Worm (Caenorhabditis elegans) whole organism, mixed stage, embryonic: ENCODE results near the gene lig-4.

Experiments used
- M03D4.4 ChIP-seq: sonication (generic microtip); optimal IDR thresholded peaks from 2 replicates; lab custom pipeline; 2017; ENCODE audit warnings: mild to moderate bottlenecking, missing genetic modification characterization, missing compliant biosample characterization
- bed-3 ChIP-seq: fragments of 200-800 bp; sonication (Bioruptor generic); optimal IDR thresholded peaks from 3 replicates; lab custom pipeline; 2018; ENCODE audit warnings: mild to moderate bottlenecking, missing genetic modification characterization, moderate library complexity, missing compliant biosample characterization
- blmp-1 ChIP-seq: fragments of 150-350 bp; optimal IDR thresholded peaks from 2 replicates; lab custom pipeline; 2014; ENCODE audit warnings: missing biosample characterization, missing genetic modification characterization
- ceh-39 ChIP-seq: fragments of 150-350 bp; optimal IDR thresholded peaks from 2 replicates; lab custom pipeline; 2014; ENCODE audit warnings: missing biosample characterization, missing genetic modification characterization
- ceh-43 ChIP-seq: fragments of 200-800 bp; sonication (Bioruptor generic); optimal IDR thresholded peaks from 2 replicates; lab custom pipeline; 2018; ENCODE audit warnings: mild to moderate bottlenecking, missing genetic modification characterization, moderate library complexity, missing compliant biosample characterization
- ceh-83 ChIP-seq: fragments of 200-800 bp; sonication (Bioruptor generic); optimal IDR thresholded peaks from 2 replicates; lab custom pipeline; 2018; ENCODE audit warnings: mild to moderate bottlenecking, missing genetic modification characterization, missing compliant biosample characterization
- ces-1 ChIP-seq: fragments of 150-350 bp; optimal IDR thresholded peaks from 2 replicates; lab custom pipeline; 2014; ENCODE audit warnings: missing biosample characterization, missing genetic modification reagents, missing genetic modification characterization
- cnd-1 ChIP-seq: fragments of 200-800 bp; sonication (Bioruptor generic); optimal IDR thresholded peaks from 2 replicates; lab custom pipeline; 2018; ENCODE audit warnings: mild to moderate bottlenecking, missing genetic modification characterization, missing compliant biosample characterization
- drap-1 ChIP-seq: fragments of 200-800 bp; sonication (Bioruptor generic); optimal IDR thresholded peaks from 3 replicates; lab custom pipeline; 2018; ENCODE audit warnings: mild to moderate bottlenecking, missing genetic modification characterization, missing compliant biosample characterization
- elt-1 ChIP-seq: sonication (generic microtip); optimal IDR thresholded peaks from 2 replicates; lab custom pipeline; 2017; ENCODE audit warnings: missing genetic modification characterization, mild to moderate bottlenecking, missing compliant biosample characterization, antibody characterized with exemption, moderate library complexity, borderline replicate concordance; ENCODE audit not compliant: insufficient read depth
- elt-3 ChIP-seq: fragments of 150-350 bp; optimal IDR thresholded peaks from 2 replicates; lab custom pipeline; 2014; ENCODE audit warnings: missing biosample characterization, missing genetic modification characterization
- flh-1 ChIP-seq: fragments of 200-800 bp; sonication (Bioruptor generic); optimal IDR thresholded peaks from 2 replicates; lab custom pipeline; 2018; ENCODE audit warnings: mild to moderate bottlenecking, missing genetic modification characterization, moderate library complexity, missing compliant biosample characterization
- ham-2 ChIP-seq: fragments of 200-800 bp; sonication (Bioruptor generic); optimal IDR thresholded peaks from 2 replicates; lab custom pipeline; 2018; ENCODE audit warnings: mild to moderate bottlenecking, missing genetic modification characterization, missing compliant biosample characterization
- hlh-1 ChIP-seq: fragments of 150-350 bp; optimal IDR thresholded peaks from 2 replicates; lab custom pipeline; 2014; ENCODE audit warnings: missing biosample characterization, missing genetic modification reagents, missing genetic modification characterization
- lin-13 ChIP-seq: fragments of 150-350 bp; optimal IDR thresholded peaks from 2 replicates; lab custom pipeline; 2014; ENCODE audit warnings: missing biosample characterization, missing genetic modification characterization
- lin-32 ChIP-seq: fragments of 200-800 bp; sonication (Bioruptor generic); optimal IDR thresholded peaks from 2 replicates; lab custom pipeline; 2018; ENCODE audit warnings: mild to moderate bottlenecking, missing genetic modification characterization, missing compliant biosample characterization
- lsy-2 ChIP-seq: fragments of 150-350 bp; optimal IDR thresholded peaks from 2 replicates; lab custom pipeline; 2014; ENCODE audit warnings: missing biosample characterization, missing genetic modification characterization
- mab-5 ChIP-seq: fragments of 150-350 bp; optimal IDR thresholded peaks from 2 replicates; lab custom pipeline; 2014; ENCODE audit warnings: missing biosample characterization, missing genetic modification characterization
- mep-1 ChIP-seq: fragments of 150-350 bp; optimal IDR thresholded peaks from 2 replicates; lab custom pipeline; 2017; ENCODE audit warnings: missing biosample characterization, missing genetic modification reagents, missing genetic modification characterization, inconsistent platforms
- mls-2 ChIP-seq: sonication (generic microtip); optimal IDR thresholded peaks from 2 replicates; lab custom pipeline; 2016; ENCODE audit warnings: mild to moderate bottlenecking, missing genetic modification characterization, moderate library complexity, missing compliant biosample characterization
- nhr-12 ChIP-seq: fragments of 150-350 bp; optimal IDR thresholded peaks from 2 replicates; lab custom pipeline; 2014; ENCODE audit warnings: missing biosample characterization, missing genetic modification characterization
- nhr-2 ChIP-seq: fragments of 150-350 bp; optimal IDR thresholded peaks from 2 replicates; lab custom pipeline; 2014; ENCODE audit warnings: missing biosample characterization, missing genetic modification characterization
- nhr-237 ChIP-seq: fragments of 150-350 bp; optimal IDR thresholded peaks from 2 replicates; lab custom pipeline; 2014; ENCODE audit warnings: missing biosample characterization, missing genetic modification characterization
- nhr-28 ChIP-seq: fragments of 150-350 bp; optimal IDR thresholded peaks from 2 replicates; lab custom pipeline; 2014; ENCODE audit warnings: missing biosample characterization, missing genetic modification characterization
- nhr-76 ChIP-seq: sonication (generic microtip); optimal IDR thresholded peaks from 2 replicates; lab custom pipeline; 2017; ENCODE audit warnings: missing biosample characterization, missing genetic modification characterization
- pha-4 ChIP-seq: fragments of 150-350 bp; optimal IDR thresholded peaks from 2 replicates; lab custom pipeline; 2018; ENCODE audit warnings: missing biosample characterization, missing genetic modification reagents, missing genetic modification characterization
- sem-2 ChIP-seq: fragments of 200-800 bp; sonication (Bioruptor generic); optimal IDR thresholded peaks from 2 replicates; lab custom pipeline; 2018; ENCODE audit warnings: mild to moderate bottlenecking, missing genetic modification characterization, missing compliant biosample characterization
- snpc-4 ChIP-seq: fragments of 150-350 bp; optimal IDR thresholded peaks from 2 replicates; lab custom pipeline; 2014; ENCODE audit warnings: missing biosample characterization, missing genetic modification characterization
- sptf-1 ChIP-seq: sonication (generic microtip); optimal IDR thresholded peaks from 2 replicates; lab custom pipeline; 2017; ENCODE audit warnings: mild to moderate bottlenecking, missing genetic modification characterization, moderate library complexity, missing compliant biosample characterization
- tbx-8 ChIP-seq: fragments of 200-800 bp; sonication (Bioruptor generic); optimal IDR thresholded peaks from 2 replicates; lab custom pipeline; 2018; ENCODE audit warnings: mild to moderate bottlenecking, missing genetic modification characterization, moderate library complexity, missing compliant biosample characterization
- unc-120 ChIP-seq: sonication (generic microtip); optimal IDR thresholded peaks from 2 replicates; lab custom pipeline; 2017; ENCODE audit warnings: missing genetic modification characterization, missing compliant biosample characterization; ENCODE audit not compliant: poor library complexity, severe bottlenecking
- unc-39 ChIP-seq: fragments of 150-350 bp; optimal IDR thresholded peaks from 2 replicates; lab custom pipeline; 2014; ENCODE audit warnings: missing biosample characterization, missing genetic modification characterization
- unc-62 ChIP-seq: fragments of 150-350 bp; optimal IDR thresholded peaks from 2 replicates; lab custom pipeline; 2014; ENCODE audit warnings: missing biosample characterization, missing genetic modification reagents, missing genetic modification characterization
- zip-8 ChIP-seq: fragments of 150-350 bp; optimal IDR thresholded peaks from 2 replicates; lab custom pipeline; 2014; ENCODE audit warnings: missing biosample characterization, missing genetic modification characterization
- ztf-11 ChIP-seq: fragments of 150-350 bp; optimal IDR thresholded peaks from 2 replicates; lab custom pipeline; 2014; ENCODE audit warnings: missing biosample characterization, missing genetic modification characterization

Gene lig-4

DNA sequence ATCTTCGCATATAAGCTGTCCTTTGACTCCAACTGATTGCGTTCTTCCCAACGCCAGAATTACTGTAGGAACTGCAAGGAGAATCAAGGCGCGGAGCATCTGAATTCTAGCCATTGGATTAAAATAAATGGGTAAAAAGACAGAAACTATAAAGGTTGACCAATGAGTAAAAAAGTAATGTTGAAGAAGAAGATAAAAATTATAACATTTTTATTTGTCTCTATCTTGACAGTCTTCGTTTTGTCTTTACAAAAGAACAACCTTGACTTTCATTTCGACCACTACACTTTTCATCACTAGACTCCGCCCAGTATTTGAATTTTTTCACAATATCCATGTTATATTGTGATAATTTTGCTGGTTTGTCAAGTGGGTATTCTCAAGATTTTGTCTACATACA is 44.0 kb downstream of the lig-4 start, which contains the start of gene ttr-8:
TSS of gene ttr-8 (minus strand) at position 101 of the 400 bp plus-strand sequence.
- TF ChIP-seq sptf-1 (tag; lab: Kevin White, UChicago) (no peak), mls-2 (tag; lab: Kevin White, UChicago) (no peak), nhr-237 (no peak), sem-2 (GFP tag; lab: Kevin White, UChicago) (no peak)

DNA sequence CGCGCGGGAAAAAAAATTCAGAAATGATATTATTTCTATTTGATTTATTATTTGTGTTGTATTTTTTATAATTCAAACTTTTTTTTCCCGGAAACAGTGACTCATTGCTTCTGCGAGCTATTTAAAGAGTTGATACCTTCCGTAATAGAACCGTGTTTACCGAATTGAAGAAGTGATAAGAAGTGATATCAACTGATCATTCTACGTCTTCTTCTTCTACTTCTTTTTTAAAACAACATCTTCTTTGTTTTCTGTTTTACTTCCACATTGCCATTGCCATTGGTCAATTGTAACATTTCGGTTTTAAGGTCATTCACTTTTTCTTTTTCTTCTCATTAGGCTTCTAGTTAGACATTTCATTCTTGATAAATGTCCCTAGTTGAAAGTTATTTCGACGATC is 44.8 kb downstream of the lig-4 start, which contains the start of gene ttr-32:
TSS of gene ttr-32 (plus strand) at position 314 of the 400 bp plus-strand sequence.
- TF ChIP-seq nhr-28 = no peak
- no peak for TF ChIP-seq nhr-237
- TF ChIP-seq elt-3 (tag; lab: Kevin White, UChicago) = no peak

DNA sequence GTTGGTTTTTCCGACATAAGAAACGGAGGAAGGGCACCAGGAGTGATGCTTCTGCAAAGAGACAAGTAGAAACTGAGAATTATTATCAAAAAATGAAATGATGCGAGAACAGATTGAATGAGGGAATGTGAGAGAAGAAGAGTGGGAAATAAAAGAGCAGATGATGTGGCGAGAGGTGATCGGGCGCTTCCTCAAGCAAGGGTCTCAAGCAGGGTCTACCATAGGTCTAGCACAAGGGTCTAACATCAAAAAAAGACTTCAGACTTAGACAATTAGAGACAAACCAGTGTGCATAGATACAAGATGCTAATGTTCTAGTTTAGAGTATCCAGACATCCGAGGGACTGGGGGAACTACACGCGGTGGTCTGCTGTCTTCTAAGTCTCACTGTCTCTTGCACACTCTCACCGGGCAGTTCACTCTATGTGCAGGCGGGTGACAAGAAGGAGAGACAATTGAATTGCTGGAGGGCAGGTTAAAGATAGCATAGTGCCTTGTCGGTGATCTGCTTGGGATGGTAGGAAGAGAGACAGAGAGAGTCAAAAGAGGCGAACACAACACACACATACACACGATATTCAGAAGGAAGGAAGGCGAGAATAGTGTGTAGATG is 48.9 kb downstream of the lig-4 start, which contains the start of gene R13A5.7:
TSS of gene R13A5.7 (minus strand) at position 51 of the 613 bp plus-strand sequence.
- TF ChIP-seq mls-2 (tag; lab: Kevin White, UChicago) (peak; percentile 62), lin-32 (GFP tag; lab: Kevin White, UChicago) (no peak), ceh-83 (no peak), elt-3 (tag; lab: Kevin White, UChicago) (no peak), snpc-4 (no peak), sem-2 (GFP tag; lab: Kevin White, UChicago) (no peak), nhr-12 (tag; lab: Kevin White, UChicago) (no peak), drap-1 (GFP tag; lab: Kevin White, UChicago) (peak; percentile 75), ceh-43 (GFP tag; lab: Kevin White, UChicago) (no peak), zip-8 (tag; lab: Kevin White, UChicago) (no peak), ceh-39 (tag; lab: Kevin White, UChicago) (peak; percentile 19), unc-39 (tag; lab: Kevin White, UChicago) (no peak), nhr-2 (tag; lab: Kevin White, UChicago) (peak; percentile 46), nhr-237 (peak; percentile 2), hlh-1 (tag; lab: Kevin White, UChicago) (peak; percentile 27), flh-1 (GFP tag; lab: Kevin White, UChicago) (no peak), nhr-28 (no peak), ztf-11 (tag; lab: Kevin White, UChicago) (no peak), nhr-76 (tag; lab: Kevin White, UChicago) (no peak), ham-2 (peak; percentile 81), lin-13 (tag; lab: Kevin White, UChicago) (no peak), mab-5 (tag; lab: Kevin White, UChicago) (no peak), lsy-2 (tag; lab: Kevin White, UChicago) (no peak), ces-1 (GFP tag; lab: Kevin White, UChicago) (peak; percentile 76), unc-120 (tag; lab: Kevin White, UChicago) (peak; percentile 92), unc-62 (GFP tag; lab: Kevin White, UChicago) (peak; percentile 84), blmp-1 (no peak), mep-1 (tag; lab: Kevin White, UChicago) (peak; percentile 37), sptf-1 (tag; lab: Kevin White, UChicago) (peak; percentile 67), tbx-8 (peak; percentile 17), elt-1 (tag; lab: Kevin White, UChicago) (no peak), bed-3 (GFP tag; lab: Kevin White, UChicago) (no peak), M03D4.4 (tag; lab: Kevin White, UChicago) (no peak), pha-4 (peak; percentile 13), cnd-1 (tag; lab: Kevin White, UChicago) (peak; percentile 3)

DNA sequence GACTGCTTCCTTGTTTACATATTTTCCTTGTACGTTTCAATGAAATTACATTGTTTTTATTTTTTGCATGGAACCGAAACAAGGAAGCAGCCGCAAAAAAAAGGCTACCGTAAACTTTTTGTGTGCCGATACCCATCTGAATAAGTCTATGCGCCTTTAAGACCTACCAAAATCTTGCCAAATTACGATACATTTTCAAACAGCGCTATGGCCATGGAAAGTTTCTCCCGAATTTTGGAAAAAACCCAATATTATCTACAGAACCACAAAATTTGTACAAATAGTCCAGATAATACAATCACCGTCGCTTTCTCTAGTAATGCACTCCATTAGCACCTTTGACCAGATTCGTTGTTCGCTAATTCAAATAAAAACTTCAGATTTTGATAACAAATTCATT is 50.5 kb downstream of the lig-4 start:
- TF ChIP-seq bed-3 (GFP tag; lab: Kevin White, UChicago) (no peak), lin-13 (tag; lab: Kevin White, UChicago) (no peak), ceh-83 (no peak)
